Worm (Caenorhabditis elegans) whole organism, L4 larva: ENCODE data around the gene cec-7.

ENCODE experiments used
- F10B5.3 ChIP-seq: sonication (generic microtip); optimal IDR thresholded peaks from 2 replicates; lab custom pipeline; 2016; ENCODE audit warnings: mild to moderate bottlenecking, missing genetic modification characterization, missing compliant biosample characterization
- F26F4.8 ChIP-seq: fragments of 200-800 bp; sonication (Bioruptor generic); conservative IDR thresholded peaks from 2 replicates; pipeline ENCODE4 v1.3.6; 2022; ENCODE audit warnings: missing genetic modification characterization, missing compliant biosample characterization
- F37D6.2 ChIP-seq: sonication (generic microtip); optimal IDR thresholded peaks from 2 replicates; lab custom pipeline; 2016; ENCODE audit warnings: mild to moderate bottlenecking, missing genetic modification characterization, missing compliant biosample characterization
- Y5F2A.4 ChIP-seq: fragments of 200-800 bp; sonication (Bioruptor generic); optimal IDR thresholded peaks from 2 replicates; lab custom pipeline; 2018; ENCODE audit warnings: mild to moderate bottlenecking, missing genetic modification characterization, missing compliant biosample characterization
- Y75B8A.6 ChIP-seq: fragments of 200-800 bp; sonication (Bioruptor generic); IDR thresholded peaks from 2 replicates; pipeline ENCODE4 v1.3.6; 2022; ENCODE audit warnings: missing genetic modification reagents, missing genetic modification characterization, missing compliant biosample characterization
- ZK546.5 ChIP-seq, 2 experiments: sonication (generic microtip); optimal IDR thresholded peaks; 2 replicates each; lab custom pipeline; 2017; ENCODE audit warnings: missing biosample characterization in 2 of 2, missing genetic modification characterization in 2 of 2
- aha-1 ChIP-seq: fragments of 150-350 bp; peaks from one replicate; lab custom pipeline; 2014; ENCODE audit warnings: missing biosample characterization, missing genetic modification characterization
- ceh-44 ChIP-seq: fragments of 200-800 bp; sonication (Bioruptor generic); IDR thresholded peaks from 2 replicates; pipeline ENCODE4 v1.3.6; 2022; ENCODE audit warnings: missing genetic modification reagents, missing genetic modification characterization, missing compliant biosample characterization
- ces-1 ChIP-seq: fragments of 150-350 bp; sonication (generic microtip); optimal IDR thresholded peaks from 4 replicates; lab custom pipeline; 2014; ENCODE audit warnings: missing biosample characterization, missing genetic modification reagents, missing genetic modification characterization
- daf-8 ChIP-seq: fragments of 200-800 bp; sonication (Bioruptor generic); IDR thresholded peaks from 2 replicates; pipeline ENCODE4 v1.3.6; 2022; ENCODE audit warnings: missing genetic modification characterization, missing compliant biosample characterization
- dmd-6 ChIP-seq: fragments of 200-800 bp; sonication (Bioruptor generic); IDR thresholded peaks from 2 replicates; pipeline ENCODE4 v1.3.6; 2022; ENCODE audit warnings: missing genetic modification reagents, missing genetic modification characterization, missing compliant biosample characterization
- duxl-1 ChIP-seq: sonication (generic microtip); optimal IDR thresholded peaks from 2 replicates; lab custom pipeline; 2016; ENCODE audit warnings: mild to moderate bottlenecking, missing genetic modification characterization, moderate library complexity, missing compliant biosample characterization; ENCODE audit not compliant: poor library complexity
- egl-27 ChIP-seq: sonication (generic microtip); optimal IDR thresholded peaks from 3 replicates; lab custom pipeline; 2017; ENCODE audit warnings: missing biosample characterization, missing genetic modification reagents, missing genetic modification characterization
- fkh-10 ChIP-seq: fragments of 150-350 bp; optimal IDR thresholded peaks from 2 replicates; lab custom pipeline; 2014; ENCODE audit warnings: missing biosample characterization, missing genetic modification reagents, missing genetic modification characterization
- hlh-11 ChIP-seq: fragments of 200-800 bp; sonication (Bioruptor generic); optimal IDR thresholded peaks from 2 replicates; lab custom pipeline; 2018; ENCODE audit warnings: mild to moderate bottlenecking, missing genetic modification characterization, missing compliant biosample characterization
- hmg-1.1 ChIP-seq: fragments of 200-800 bp; sonication (Bioruptor generic); IDR thresholded peaks from 2 replicates; pipeline ENCODE4 v1.3.6; 2022; ENCODE audit warnings: missing genetic modification reagents, missing genetic modification characterization, missing compliant biosample characterization
- lin-1 ChIP-seq: fragments of 200-800 bp; sonication (Bioruptor generic); IDR thresholded peaks from 2 replicates; pipeline ENCODE4 v1.3.6; 2022; ENCODE audit warnings: missing genetic modification reagents, missing genetic modification characterization, missing compliant biosample characterization
- lin-13 ChIP-seq: fragments of 150-350 bp; optimal IDR thresholded peaks from 2 replicates; lab custom pipeline; 2014; ENCODE audit warnings: missing biosample characterization, missing genetic modification reagents, missing genetic modification characterization
- lin-15B ChIP-seq: fragments of 150-350 bp; sonication (generic microtip); optimal IDR thresholded peaks from 3 replicates; lab custom pipeline; 2014; ENCODE audit warnings: missing biosample characterization, missing genetic modification characterization
- lin-38 ChIP-seq: fragments of 200-800 bp; sonication (Bioruptor generic); IDR thresholded peaks from 2 replicates; pipeline ENCODE4 v1.3.6; 2022; ENCODE audit warnings: missing genetic modification reagents, missing genetic modification characterization, missing compliant biosample characterization
- lsy-2 ChIP-seq, 2 experiments: fragments of 150-350 bp in 1 of 2; sonication (generic microtip) in 1 of 2; optimal IDR thresholded peaks; 2 replicates each; lab custom pipeline; 2014 to 2017; ENCODE audit warnings: missing biosample characterization in 2 of 2, missing genetic modification characterization in 2 of 2
- mdl-1 ChIP-seq, 2 experiments: fragments of 150-350 bp in 1 of 2; sonication (generic microtip) in 1 of 2; optimal IDR thresholded peaks; 2 replicates each; lab custom pipeline; 2014 to 2017; ENCODE audit warnings: missing biosample characterization in 2 of 2, missing genetic modification characterization in 2 of 2
- mdt-29 ChIP-seq: fragments of 200-800 bp; sonication (Bioruptor generic); IDR thresholded peaks from 2 replicates; pipeline ENCODE4 v1.3.6; 2022; ENCODE audit warnings: missing genetic modification reagents, missing genetic modification characterization, missing compliant biosample characterization
- nhr-42 ChIP-seq: fragments of 200-800 bp; sonication (Bioruptor generic); IDR thresholded peaks from 2 replicates; pipeline ENCODE4 v1.3.6; 2022; ENCODE audit warnings: missing genetic modification characterization, missing compliant biosample characterization
- nhr-6 ChIP-seq: fragments of 150-350 bp; optimal IDR thresholded peaks from 2 replicates; lab custom pipeline; 2014; ENCODE audit warnings: missing biosample characterization, missing genetic modification characterization
- pha-4 ChIP-seq, 2 experiments: fragments of 150-350 bp in 1 of 2; fragments of 200-800 bp in 1 of 2; sonication (Bioruptor generic) in 1 of 2; IDR thresholded peaks in 1 of 2; optimal IDR thresholded peaks in 1 of 2; 2 replicates each; pipeline versions ENCODE4 v1.3.6 to Lab custom; 2014 to 2022; ENCODE audit warnings: missing genetic modification characterization in 2 of 2, missing genetic modification reagents in 2 of 2, missing biosample characterization in 1 of 2, missing compliant biosample characterization in 1 of 2
- set-16 ChIP-seq: fragments of 200-800 bp; sonication (Bioruptor generic); IDR thresholded peaks from 2 replicates; pipeline ENCODE4 v1.3.6; 2022; ENCODE audit warnings: missing genetic modification reagents, missing genetic modification characterization, missing compliant biosample characterization
- spr-1 ChIP-seq: sonication (generic microtip); optimal IDR thresholded peaks from 2 replicates; lab custom pipeline; 2016; ENCODE audit warnings: mild to moderate bottlenecking, missing genetic modification characterization, missing compliant biosample characterization
- spr-3 ChIP-seq: fragments of 200-800 bp; sonication (Bioruptor generic); optimal IDR thresholded peaks from 2 replicates; lab custom pipeline; 2018; ENCODE audit warnings: mild to moderate bottlenecking, missing genetic modification characterization, missing compliant biosample characterization
- unc-130 ChIP-seq: sonication (generic microtip); optimal IDR thresholded peaks from 2 replicates; lab custom pipeline; 2016; ENCODE audit warnings: missing genetic modification reagents, missing genetic modification characterization, missing compliant biosample characterization
- unc-62 ChIP-seq, 3 experiments: fragments of 150-350 bp in 1 of 3; sonication (generic microtip); optimal IDR thresholded peaks in 2 of 3; peaks in 1 of 3; 1 replicate in 1 of 3; 2 replicates in 2 of 3; lab custom pipeline; 2014 to 2017; ENCODE audit warnings: missing biosample characterization in 3 of 3, missing genetic modification characterization in 3 of 3, missing genetic modification reagents in 3 of 3, missing genotype in 1 of 3

The cec-7 gene

DNA sequence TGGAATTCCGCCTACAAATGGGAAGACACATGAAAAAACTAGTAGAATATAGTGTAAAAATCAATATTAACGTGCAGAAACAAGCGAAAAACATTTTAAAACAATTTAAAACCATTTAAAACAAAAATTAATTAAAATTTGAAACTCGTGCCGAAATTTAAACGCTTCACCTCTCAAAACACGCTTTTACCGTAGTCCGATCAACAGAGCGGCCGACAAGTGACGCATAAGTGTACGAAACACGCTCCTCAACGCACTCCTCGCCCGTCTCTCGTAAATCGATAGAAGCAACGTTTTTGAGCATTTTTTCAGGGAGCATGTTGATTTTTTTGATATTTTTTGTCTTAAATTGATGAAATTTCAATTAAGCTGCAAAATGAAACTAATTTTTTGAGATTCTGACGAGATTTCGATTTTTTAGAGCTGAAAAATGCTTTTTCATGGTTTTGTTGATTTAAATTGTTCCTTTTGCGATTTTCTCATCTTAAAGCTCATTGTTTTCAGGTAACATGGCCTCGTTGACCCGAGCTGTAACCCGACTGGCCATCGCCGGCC is 27.7 kb upstream of the cec-7 start, which contains the start of gene cox-5A (continued):
- TF ChIP-seq hlh-11 (peak; percentile 99), nhr-42 (peak; percentile 98), spr-3 (GFP tag; lab: Kevin White, UChicago) (peak; percentile 99), ceh-44 (GFP tag; lab: Robert Waterston, UW) (peak; percentile 90), mdl-1 (tag; optimal IDR thresholded peaks at IDR 0.05; lab: Kevin White, UChicago) (peak; percentile 47 to 91), nhr-6 (tag; lab: Kevin White, UChicago) (peak; percentile 99), lin-15B (tag; lab: Kevin White, UChicago) (peak; percentile 89), Y5F2A.4 (GFP tag; lab: Kevin White, UChicago) (peak; percentile 92)
- TF ChIP-seq, all 104 proteins: peak for 92

DNA sequence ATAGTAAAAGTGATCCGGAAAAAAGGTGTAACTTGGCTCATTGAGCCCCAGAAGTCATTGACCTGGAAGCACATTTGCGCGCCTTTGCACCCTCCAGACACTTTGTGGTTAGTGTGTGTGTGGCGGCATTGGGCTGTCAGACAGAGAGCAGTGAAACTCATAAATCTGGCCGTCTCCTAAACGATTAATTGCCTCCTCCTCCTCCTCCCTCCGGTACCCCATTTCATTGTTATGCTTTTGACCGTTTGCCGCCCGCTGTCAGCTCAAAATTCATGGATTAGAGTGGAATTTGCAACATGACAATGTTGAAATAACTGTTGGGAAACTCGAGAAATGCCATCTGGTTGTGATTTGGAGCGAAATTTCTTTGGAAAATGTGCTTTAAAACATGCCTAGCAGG is 26.7 kb upstream of the cec-7 start:
- no peak for TF ChIP-seq pha-4 (GFP tag; IDR thresholded peaks at IDR 0.05; lab: Robert Waterston, UW)
- no peak for TF ChIP-seq pha-4 (tag; optimal IDR thresholded peaks at IDR 0.05; lab: Kevin White, UChicago)
- peak in 1 of 2 experiments; percentile 69 for TF ChIP-seq unc-62 (GFP tag; optimal IDR thresholded peaks at IDR 0.05 in 1 of 2; lab: Kevin White, UChicago)
- TF ChIP-seq unc-62 (tag; optimal IDR thresholded peaks at IDR 0.05; lab: Kevin White, UChicago): no peak

DNA sequence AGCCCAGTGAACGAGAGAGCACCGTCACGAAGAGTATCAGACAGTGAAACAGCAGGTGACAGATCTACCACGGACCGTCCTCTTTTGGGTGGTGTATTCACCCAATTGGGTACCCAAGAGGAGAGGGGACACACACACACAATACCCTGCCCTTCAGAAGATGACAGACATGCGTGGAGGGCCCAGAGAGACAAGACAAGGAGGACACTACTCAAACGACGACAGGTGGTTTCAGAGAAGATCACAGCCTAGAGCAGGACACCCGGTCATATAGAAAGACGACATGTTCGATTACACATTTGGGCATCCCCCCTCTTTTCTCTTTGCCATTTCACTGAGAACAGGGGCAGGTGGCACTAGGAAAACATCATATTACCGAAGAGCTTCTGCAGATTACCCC is 16.8 kb upstream of the cec-7 start:
- no peak for TF ChIP-seq ZK546.5 (tag; optimal IDR thresholded peaks at IDR 0.05; lab: Kevin White, UChicago)
- peak in 1 of 2 experiments; percentile 50 for TF ChIP-seq unc-62 (GFP tag; optimal IDR thresholded peaks at IDR 0.05 in 1 of 2; lab: Kevin White, UChicago)
- no peak for TF ChIP-seq unc-62 (tag; optimal IDR thresholded peaks at IDR 0.05; lab: Kevin White, UChicago)

DNA sequence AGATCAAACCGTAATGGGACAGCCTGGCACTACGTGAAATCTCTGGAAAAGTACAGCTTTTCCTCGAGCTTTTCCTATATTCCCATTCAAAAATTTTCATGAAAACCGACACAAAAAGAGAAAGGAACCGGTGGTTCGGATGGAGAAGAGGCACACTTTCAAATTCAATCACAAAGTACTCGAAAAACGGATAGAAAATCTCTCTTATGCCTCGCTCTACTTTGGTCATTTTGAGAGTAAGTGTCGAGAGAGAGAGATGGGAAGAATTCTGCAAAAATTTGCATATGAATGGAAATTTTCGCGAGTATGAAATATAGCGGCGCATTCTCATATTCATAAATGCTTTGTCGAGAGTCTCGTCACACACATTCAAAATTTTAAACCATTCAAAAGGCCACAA is 15.4 kb upstream of the cec-7 start:
- TF ChIP-seq dmd-6 (GFP tag; lab: Robert Waterston, UW) (no peak), fkh-10 (peak; percentile 46), hlh-11 (no peak)

DNA sequence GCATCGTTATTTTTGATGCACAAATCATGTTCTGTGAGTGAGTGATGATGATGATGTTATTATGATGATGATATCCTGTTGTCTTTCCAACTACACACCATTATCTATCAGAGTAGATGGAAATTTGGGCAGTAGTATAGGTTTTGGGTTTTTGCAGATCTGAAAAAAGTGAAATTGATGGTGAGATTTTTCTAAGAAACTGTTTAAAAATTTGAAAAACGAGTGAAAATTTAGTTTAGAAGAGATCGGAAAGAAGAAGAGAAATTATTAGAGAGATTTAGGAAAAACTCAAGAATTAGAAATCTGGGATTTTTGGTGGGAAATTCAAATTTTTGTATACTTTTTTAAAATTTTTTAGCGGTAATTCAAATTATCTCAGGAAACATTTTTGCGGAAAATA is 14.2 kb upstream of the cec-7 start, which contains the start of the genes Y37D8A.29 and unc-71:
Y37D8A.29 (minus strand) TSS at position 101 of the 400 bp plus-strand sequence.
unc-71 (minus strand) TSS at position 159 of the 400 bp plus-strand sequence.
- TF ChIP-seq nhr-42: no peak
- TF ChIP-seq lin-1 (GFP tag; lab: Robert Waterston, UW): no peak
- TF ChIP-seq egl-27: no peak
- TF ChIP-seq ces-1: no peak
- TF ChIP-seq unc-62 (GFP tag; optimal IDR thresholded peaks at IDR 0.05 in 1 of 2; lab: Kevin White, UChicago): peak in 1 of 2 experiments; percentile 20
- no peak for TF ChIP-seq unc-62 (tag; optimal IDR thresholded peaks at IDR 0.05; lab: Kevin White, UChicago)

DNA sequence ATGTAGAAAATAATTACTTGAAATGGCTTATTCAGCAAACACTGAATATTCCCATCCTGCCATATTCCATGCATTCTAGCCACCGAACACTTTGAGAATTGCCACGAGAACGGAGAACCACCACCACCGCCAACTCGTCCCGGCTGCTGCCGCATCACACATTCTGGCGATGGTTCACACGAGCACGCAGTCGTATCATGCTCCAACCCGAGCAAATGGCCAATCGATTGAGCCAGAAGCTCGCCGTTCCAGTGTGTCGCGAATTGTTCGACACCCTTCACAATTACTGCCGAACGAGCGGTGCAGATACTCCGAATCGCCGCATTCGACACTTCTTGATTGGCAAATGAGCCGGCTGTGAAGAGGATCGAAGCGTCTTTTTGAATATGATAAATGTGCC is 7.8 kb upstream of the cec-7 start:
- TF ChIP-seq F37D6.2: no peak
- TF ChIP-seq set-16: peak; percentile 19; the same call in 1 of the 2 replicates
- TF ChIP-seq, all 104 proteins: peak for 1

DNA sequence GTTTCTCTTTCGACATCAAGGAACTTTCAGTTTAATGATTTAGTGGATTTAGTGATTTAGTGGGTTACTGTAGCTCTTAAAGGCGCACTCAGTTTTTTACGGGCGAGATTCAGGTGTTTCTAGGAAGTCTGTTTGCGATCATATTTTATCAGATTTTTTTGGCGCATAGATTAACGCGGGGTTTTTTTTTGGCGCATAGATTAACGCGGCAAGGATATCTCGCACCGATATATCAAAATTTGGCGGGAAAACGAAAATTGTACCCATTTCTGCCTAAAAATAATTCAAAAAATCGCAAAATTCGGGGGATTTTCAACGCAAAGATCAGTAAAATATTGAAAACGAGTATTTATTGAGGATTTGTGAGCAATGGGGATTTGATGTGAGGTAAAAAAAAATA is 3.3 kb upstream of the cec-7 start:
- no peak for TF ChIP-seq F10B5.3 (tag; lab: Kevin White, UChicago)
- 0 out of 2 replicates have a peak, but pooled peaks have one; percentile 6 for TF ChIP-seq Y75B8A.6 (GFP tag; lab: Robert Waterston, UW)

DNA sequence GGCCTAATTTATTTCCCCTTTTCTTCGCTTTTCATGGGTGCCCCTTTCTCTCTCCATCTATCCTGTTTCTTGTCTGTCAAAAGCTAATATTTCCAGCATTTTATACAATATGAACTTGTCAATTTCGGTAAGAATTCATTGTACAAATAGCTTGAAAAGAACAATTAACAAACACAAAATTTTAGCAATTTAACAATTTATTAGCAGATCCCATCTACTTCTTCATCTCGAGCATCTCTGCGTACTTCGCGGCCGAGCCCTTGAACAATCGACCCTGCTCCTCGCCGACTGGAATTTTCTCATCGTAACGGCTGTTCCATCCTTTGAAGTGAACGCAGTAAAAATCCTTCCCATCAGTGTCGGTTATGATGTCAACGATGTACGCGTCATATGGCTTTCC is 1.7 kb downstream of the cec-7 start:
- TF ChIP-seq unc-130 (GFP tag; lab: Kevin White, UChicago): peak; percentile 37
- peak; percentile 15 for TF ChIP-seq lin-13
- no peak for TF ChIP-seq duxl-1 (tag; lab: Kevin White, UChicago)
- TF ChIP-seq lin-1 (GFP tag; lab: Robert Waterston, UW): no peak
- peak; percentile 50 for TF ChIP-seq lin-38
- peak in 1 of 2 experiments; percentile 5 for TF ChIP-seq lsy-2 (tag; optimal IDR thresholded peaks at IDR 0.05; lab: Kevin White, UChicago)
- no peak for TF ChIP-seq hmg-1.1 (GFP tag; lab: Robert Waterston, UW)
- TF ChIP-seq aha-1 (tag; lab: Kevin White, UChicago): no peak
- no peak for TF ChIP-seq spr-3 (GFP tag; lab: Kevin White, UChicago)
- TF ChIP-seq spr-1 (tag; lab: Kevin White, UChicago): no peak
- no peak for TF ChIP-seq mdt-29
- TF ChIP-seq F26F4.8 (GFP tag; lab: Robert Waterston, UW): no peak
- no peak for TF ChIP-seq daf-8 (GFP tag; lab: Robert Waterston, UW)
- no peak for TF ChIP-seq egl-27
